Comparison of ENCODE assay signal across 3 fruit fly cellular contexts in genomic region chr3R:19014027-19014426, dm6.
TF ChIP-seq lines count a peak whose summit lies in the region.

No protein-coding gene starts in this region.

- TF ChIP-seq CTCF in S2 (optimal IDR thresholded peaks at IDR 0.05; lab: Kevin White, UChicago) = peak; percentile 52 to 56
- peak; percentile 37 for TF ChIP-seq CTCF in whole organism, embryonic (GFP tag; optimal IDR thresholded peaks at IDR 0.05; lab: Kevin White, UChicago)

TF ChIP-seq in whole organism, embryonic, 481 proteins besides CTCF, POLR2A, EP300 and RAD21:
- TF ChIP-seq Mad (GFP tag; optimal IDR thresholded peaks at IDR 0.05; lab: Kevin White, UChicago) (no peak), CG2199 (GFP tag; IDR thresholded peaks at IDR 0.05; lab: Robert Waterston, UW) (peak; percentile 81; the same call in 1 of the 3 replicates), pita (GFP tag; optimal IDR thresholded peaks at IDR 0.05; lab: Kevin White, UChicago) (peak; percentile 56), ci (GFP tag; IDR thresholded peaks at IDR 0.05; lab: Robert Waterston, UW) (0 out of 3 replicates have a peak, but pooled peaks have one; percentile 22), crol (GFP tag; IDR thresholded peaks at IDR 0.05; lab: Robert Waterston, UW) (peak; percentile 19; the same call in 1 of the 2 replicates), CG11504 (tag; optimal IDR thresholded peaks at IDR 0.05; lab: Kevin White, UChicago) (peak; percentile 100), CG9609 (GFP tag; optimal IDR thresholded peaks at IDR 0.05; lab: Kevin White, UChicago) (no peak), sr (GFP tag; IDR thresholded peaks at IDR 0.05; lab: Robert Waterston, UW) (peak; percentile 100), CG34224 (GFP tag; IDR thresholded peaks at IDR 0.05; lab: Robert Waterston, UW; ENCODE audit: partially characterized antibody) (no peak), CG6654 (GFP tag; optimal IDR thresholded peaks at IDR 0.05; lab: Kevin White, UChicago) (peak; percentile 89), klu (GFP tag; IDR thresholded peaks at IDR 0.05; lab: Robert Waterston, UW) (peak; percentile 71), MESR4 (GFP tag; optimal IDR thresholded peaks at IDR 0.05; lab: Kevin White, UChicago) (no peak), lab (GFP tag; optimal IDR thresholded peaks at IDR 0.05; lab: Kevin White, UChicago) (no peak), CG15514 (GFP tag; optimal IDR thresholded peaks at IDR 0.05; lab: Kevin White, UChicago) (peak; percentile 18), CG2129 (GFP tag; IDR thresholded peaks at IDR 0.05; lab: Robert Waterston, UW; ENCODE audit: partially characterized antibody) (no peak), HLHmδ (GFP tag; optimal IDR thresholded peaks at IDR 0.05; lab: Kevin White, UChicago) (peak; percentile 27), CG8290 (GFP tag; optimal IDR thresholded peaks at IDR 0.05; lab: Kevin White, UChicago) (no peak), CG8290 (tag; optimal IDR thresholded peaks at IDR 0.05; lab: Kevin White, UChicago) (peak in 1 of 2 experiments; percentile 26), CG6854 (GFP tag; optimal IDR thresholded peaks at IDR 0.05; lab: Kevin White, UChicago) (no peak), cad (GFP tag; optimal IDR thresholded peaks at IDR 0.05; lab: Kevin White, UChicago) (peak; percentile 71), cg (GFP tag; optimal IDR thresholded peaks at IDR 0.05; lab: Kevin White, UChicago) (peak; percentile 63)

TF ChIP-seq in whole organism, prepupa, 60 proteins besides CTCF, POLR2A, EP300 and RAD21:
- 0 out of 3 replicates have a peak, but pooled peaks have one; percentile 11 for TF ChIP-seq eg (GFP tag; IDR thresholded peaks at IDR 0.05; lab: Robert Waterston, UW)
- no peak for TF ChIP-seq spab (GFP tag; optimal IDR thresholded peaks at IDR 0.05; lab: Kevin White, UChicago)
